Worm (Caenorhabditis elegans) whole organism, L4 larva: Measurements from ENCODE around the gene mlt-7.

Experiments
- Y105C5A.15 ChIP-seq: fragments of 200-800 bp; sonication (Bioruptor generic); IDR thresholded peaks from 2 replicates; pipeline ENCODE4 v1.3.6; 2022; ENCODE audit warnings: missing genetic modification characterization, missing compliant biosample characterization
- ama-1 ChIP-seq: fragments of 150-350 bp; optimal IDR thresholded peaks from 2 replicates; lab custom pipeline; 2014; ENCODE audit warnings: inconsistent platforms, mixed read lengths
- dve-1 ChIP-seq: sonication (generic microtip); optimal IDR thresholded peaks from 2 replicates; lab custom pipeline; 2017; ENCODE audit warnings: antibody characterized with exemption, mild to moderate bottlenecking, missing genetic modification characterization, missing compliant biosample characterization; ENCODE audit not compliant: insufficient read depth
- fos-1 ChIP-seq: fragments of 150-350 bp; optimal IDR thresholded peaks from 2 replicates; lab custom pipeline; 2014; ENCODE audit warnings: missing biosample characterization, missing genetic modification characterization
- hlh-30 ChIP-seq: sonication (generic microtip); optimal IDR thresholded peaks from 2 replicates; lab custom pipeline; 2017; ENCODE audit warnings: antibody characterized with exemption, mild to moderate bottlenecking, missing genetic modification characterization, missing compliant biosample characterization; ENCODE audit not compliant: insufficient read depth
- mxl-2 ChIP-seq: fragments of 200-800 bp; sonication (Bioruptor generic); conservative IDR thresholded peaks from 2 replicates; pipeline ENCODE4 v1.3.6; 2022; ENCODE audit warnings: missing genetic modification reagents, missing genetic modification characterization, missing compliant biosample characterization
- nhr-25 ChIP-seq: sonication (generic microtip); optimal IDR thresholded peaks from 2 replicates; lab custom pipeline; 2017; ENCODE audit warnings: missing genetic modification characterization, mild to moderate bottlenecking, missing compliant biosample characterization, antibody characterized with exemption, moderate library complexity, borderline replicate concordance; ENCODE audit not compliant: insufficient read depth
- pha-4 ChIP-seq, 2 experiments: fragments of 150-350 bp in 1 of 2; fragments of 200-800 bp in 1 of 2; sonication (Bioruptor generic) in 1 of 2; IDR thresholded peaks in 1 of 2; optimal IDR thresholded peaks in 1 of 2; 2 replicates each; pipeline versions ENCODE4 v1.3.6 to Lab custom; 2014 to 2022; ENCODE audit warnings: missing genetic modification characterization in 2 of 2, missing genetic modification reagents in 2 of 2, missing biosample characterization in 1 of 2, missing compliant biosample characterization in 1 of 2

DNA sequence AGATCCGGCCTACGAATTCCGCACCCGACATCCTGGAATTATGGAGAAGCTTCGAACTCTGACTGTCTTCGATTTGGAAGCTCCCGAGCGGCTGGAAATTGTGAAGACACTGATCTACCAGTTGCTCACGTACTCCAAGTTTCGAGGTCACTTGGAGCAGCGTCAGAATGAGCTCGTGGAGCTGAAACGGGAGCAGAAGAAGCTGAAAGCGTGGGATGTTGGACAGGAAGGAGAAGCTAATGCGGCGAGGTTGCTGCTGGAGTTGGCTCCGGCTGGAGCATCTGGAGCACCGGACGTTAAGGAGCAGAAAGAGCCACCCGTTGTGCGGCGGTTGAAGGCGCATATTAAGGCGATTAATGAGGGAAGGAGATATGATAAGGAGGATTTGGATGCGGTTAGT is 48.5 kb upstream of the mlt-7 start:
- no peak for TF ChIP-seq Y105C5A.15 (GFP tag; lab: Robert Waterston, UW)
- no peak for TF ChIP-seq dve-1 (tag; lab: Kevin White, UChicago)
- no peak for TF ChIP-seq mxl-2 (GFP tag; lab: Robert Waterston, UW)
- TF ChIP-seq pha-4 (GFP tag; IDR thresholded peaks at IDR 0.05; lab: Robert Waterston, UW): no peak; the same call in 1 of the 2 replicates
- no peak for TF ChIP-seq pha-4 (tag; optimal IDR thresholded peaks at IDR 0.05; lab: Kevin White, UChicago)
- TF ChIP-seq fos-1 (tag; lab: Kevin White, UChicago): no peak
- no peak for TF ChIP-seq ama-1
- TF ChIP-seq hlh-30: no peak
- no peak for TF ChIP-seq nhr-25 (tag; lab: Kevin White, UChicago)
